Worm (Caenorhabditis elegans) whole organism, young adult: ENCODE results near the gene B0348.1.
A peak's percentile ranks its signal among the peaks of the same experiment; 100 is the strongest.

Experiments
- B0019.2 ChIP-seq: fragments of 200-800 bp; sonication (Bioruptor generic); conservative IDR thresholded peaks from 2 replicates; pipeline ENCODE4 v1.3.6; 2022; ENCODE audit warnings: missing genetic modification reagents, missing genetic modification characterization, missing compliant biosample characterization
- B0035.1 ChIP-seq: sonication (generic microtip); optimal IDR thresholded peaks from 2 replicates; lab custom pipeline; 2016; ENCODE audit warnings: missing genetic modification characterization, mild to moderate bottlenecking, missing compliant biosample characterization, missing genotype, missing genetic modification reagents
- B0336.3 ChIP-seq: fragments of 200-800 bp; sonication (Bioruptor generic); IDR thresholded peaks from 2 replicates; pipeline ENCODE4 v1.3.6; 2022; ENCODE audit warnings: missing genetic modification characterization, missing compliant biosample characterization
- C17E4.6 ChIP-seq: fragments of 200-800 bp; sonication (Bioruptor generic); IDR thresholded peaks from 2 replicates; pipeline ENCODE4 v1.3.6; 2022; ENCODE audit warnings: missing genetic modification reagents, missing genetic modification characterization, missing compliant biosample characterization
- F10E7.11 ChIP-seq: sonication (generic microtip); optimal IDR thresholded peaks from 2 replicates; lab custom pipeline; 2017; ENCODE audit warnings: mild to moderate bottlenecking, missing genetic modification characterization, moderate library complexity, missing compliant biosample characterization
- F37B4.10 ChIP-seq: fragments of 200-800 bp; sonication (Bioruptor generic); IDR thresholded peaks from 2 replicates; pipeline ENCODE4 v1.3.6; 2022; ENCODE audit warnings: missing genetic modification characterization, missing compliant biosample characterization
- F55B11.4 ChIP-seq: sonication (generic microtip); optimal IDR thresholded peaks from 2 replicates; lab custom pipeline; 2016; ENCODE audit warnings: missing compliant biosample characterization, missing genetic modification characterization, borderline replicate concordance; ENCODE audit not compliant: insufficient read depth
- F57A8.1 ChIP-seq: fragments of 200-800 bp; sonication (Bioruptor generic); optimal IDR thresholded peaks from 2 replicates; lab custom pipeline; 2018; ENCODE audit warnings: mild to moderate bottlenecking, missing genetic modification characterization, moderate library complexity, missing compliant biosample characterization
- F57C9.4 ChIP-seq: sonication (generic microtip); optimal IDR thresholded peaks from 2 replicates; lab custom pipeline; 2017; ENCODE audit warnings: mild to moderate bottlenecking, missing genetic modification characterization, missing compliant biosample characterization
- K11D2.4 ChIP-seq: fragments of 200-800 bp; sonication (Bioruptor generic); IDR thresholded peaks from 2 replicates; pipeline ENCODE4 v1.3.6; 2022; ENCODE audit warnings: missing genetic modification reagents, missing genetic modification characterization, missing compliant biosample characterization
- atf-7 ChIP-seq: sonication (generic microtip); optimal IDR thresholded peaks from 2 replicates; lab custom pipeline; 2017; ENCODE audit warnings: mild to moderate bottlenecking, missing genetic modification characterization, missing compliant biosample characterization
- attf-3 ChIP-seq: fragments of 200-800 bp; sonication (Bioruptor generic); conservative IDR thresholded peaks from 2 replicates; pipeline ENCODE4 v1.3.6; 2022; ENCODE audit warnings: missing genetic modification reagents, missing genetic modification characterization, missing compliant biosample characterization
- bed-1 ChIP-seq: fragments of 200-800 bp; sonication (Bioruptor generic); IDR thresholded peaks from 2 replicates; pipeline ENCODE4 v1.3.6; 2022; ENCODE audit warnings: missing genetic modification reagents, missing genetic modification characterization, missing compliant biosample characterization
- cebp-1 ChIP-seq, 2 experiments: fragments of 200-800 bp in 1 of 2; sonication (Bioruptor generic) in 1 of 2; sonication (generic microtip) in 1 of 2; IDR thresholded peaks in 1 of 2; optimal IDR thresholded peaks in 1 of 2; 2 replicates each; pipeline versions ENCODE4 v1.3.6 to Lab custom; 2017 to 2022; ENCODE audit warnings: missing compliant biosample characterization in 2 of 2, missing genetic modification characterization in 2 of 2, mild to moderate bottlenecking in 1 of 2, missing genetic modification reagents in 1 of 2, moderate library complexity in 1 of 2
- ceh-100 ChIP-seq: fragments of 200-800 bp; sonication (Bioruptor generic); IDR thresholded peaks from 2 replicates; pipeline ENCODE4 v1.3.6; 2022; ENCODE audit warnings: missing genetic modification reagents, missing genetic modification characterization, missing compliant biosample characterization
- ceh-79 ChIP-seq: sonication (generic microtip); optimal IDR thresholded peaks from 2 replicates; lab custom pipeline; 2017; ENCODE audit warnings: mild to moderate bottlenecking, missing genetic modification characterization, missing compliant biosample characterization
- ceh-91 ChIP-seq: fragments of 200-800 bp; sonication (Bioruptor generic); IDR thresholded peaks from 2 replicates; pipeline ENCODE4 v1.3.6; 2022; ENCODE audit warnings: missing genetic modification reagents, missing genetic modification characterization, missing compliant biosample characterization
- dpff-1 ChIP-seq: sonication (generic microtip); optimal IDR thresholded peaks from 2 replicates; lab custom pipeline; 2017; ENCODE audit warnings: mild to moderate bottlenecking, missing genetic modification characterization, missing compliant biosample characterization
- dpl-1 ChIP-seq: fragments of 150-350 bp; optimal IDR thresholded peaks from 2 replicates; lab custom pipeline; 2014; ENCODE audit warnings: missing biosample characterization, missing genetic modification reagents, missing genetic modification characterization
- efl-1 ChIP-seq: fragments of 150-350 bp; optimal IDR thresholded peaks from 2 replicates; lab custom pipeline; 2014; ENCODE audit warnings: missing biosample characterization, missing genetic modification reagents, missing genetic modification characterization
- egl-18 ChIP-seq: fragments of 200-800 bp; sonication (Bioruptor generic); IDR thresholded peaks from 2 replicates; pipeline ENCODE4 v1.3.6; 2022; ENCODE audit warnings: missing genetic modification reagents, missing genetic modification characterization, missing compliant biosample characterization
- ekl-4 ChIP-seq: fragments of 200-800 bp; sonication (Bioruptor generic); IDR thresholded peaks from 2 replicates; pipeline ENCODE4 v1.3.6; 2022; ENCODE audit warnings: missing genetic modification reagents, missing genetic modification characterization, missing compliant biosample characterization
- fkh-3 ChIP-seq: sonication (generic microtip); optimal IDR thresholded peaks from 2 replicates; lab custom pipeline; 2016; ENCODE audit warnings: mild to moderate bottlenecking, missing genetic modification characterization, missing compliant biosample characterization
- hlh-26 ChIP-seq: fragments of 200-800 bp; sonication (Bioruptor generic); conservative IDR thresholded peaks from 2 replicates; pipeline ENCODE4 v1.3.6; 2022; ENCODE audit warnings: missing genetic modification reagents, missing genetic modification characterization, missing compliant biosample characterization
- let-526 ChIP-seq: fragments of 200-800 bp; sonication (Bioruptor generic); IDR thresholded peaks from 2 replicates; pipeline ENCODE4 v1.3.6; 2022; ENCODE audit warnings: missing genetic modification reagents, missing genetic modification characterization, missing compliant biosample characterization
- lin-40 ChIP-seq: sonication (generic microtip); optimal IDR thresholded peaks from 2 replicates; lab custom pipeline; 2016; ENCODE audit warnings: missing genetic modification characterization, mild to moderate bottlenecking, missing compliant biosample characterization, missing genotype, missing genetic modification reagents
- lin-54 ChIP-seq: fragments of 200-800 bp; sonication (Bioruptor generic); optimal IDR thresholded peaks from 2 replicates; lab custom pipeline; 2018; ENCODE audit warnings: mild to moderate bottlenecking, missing genetic modification characterization, missing compliant biosample characterization
- lir-1 ChIP-seq: fragments of 200-800 bp; sonication (Bioruptor generic); conservative IDR thresholded peaks from 2 replicates; pipeline ENCODE4 v1.3.6; 2022; ENCODE audit warnings: missing genetic modification reagents, missing genetic modification characterization, missing compliant biosample characterization
- lsl-1 ChIP-seq: fragments of 200-800 bp; sonication (Bioruptor generic); optimal IDR thresholded peaks from 2 replicates; lab custom pipeline; 2018; ENCODE audit warnings: mild to moderate bottlenecking, missing genetic modification characterization, moderate library complexity, missing compliant biosample characterization
- madf-3 ChIP-seq: fragments of 200-800 bp; sonication (Bioruptor generic); IDR thresholded peaks from 2 replicates; pipeline ENCODE4 v1.3.6; 2022; ENCODE audit warnings: missing genetic modification reagents, missing genetic modification characterization, missing compliant biosample characterization
- mel-28 ChIP-seq: sonication (generic microtip); optimal IDR thresholded peaks from 2 replicates; lab custom pipeline; 2016; ENCODE audit warnings: borderline replicate concordance, mild to moderate bottlenecking, missing genetic modification characterization, missing compliant biosample characterization
- nfya-1 ChIP-seq: sonication (generic microtip); optimal IDR thresholded peaks from 2 replicates; lab custom pipeline; 2017; ENCODE audit warnings: antibody characterized with exemption, missing compliant biosample characterization, missing genetic modification characterization, borderline replicate concordance; ENCODE audit not compliant: insufficient read depth
- nhr-120 ChIP-seq: fragments of 200-800 bp; sonication (Bioruptor generic); IDR thresholded peaks from 2 replicates; pipeline ENCODE4 v1.3.6; 2022; ENCODE audit warnings: missing genetic modification characterization, missing compliant biosample characterization
- rec-8 ChIP-seq, 2 experiments: sonication (generic microtip); optimal IDR thresholded peaks; 2 replicates each; lab custom pipeline; 2016; ENCODE audit warnings: mild to moderate bottlenecking in 2 of 2, missing genetic modification characterization in 2 of 2, missing genetic modification reagents in 2 of 2, missing genotype in 2 of 2, missing biosample characterization in 1 of 2, missing compliant biosample characterization in 1 of 2, moderate library complexity in 1 of 2
- snpc-1.1 ChIP-seq: sonication (generic microtip); optimal IDR thresholded peaks from 2 replicates; lab custom pipeline; 2017; ENCODE audit warnings: missing genetic modification characterization, mild to moderate bottlenecking, missing compliant biosample characterization, antibody characterized with exemption, moderate library complexity, missing genotype, missing genetic modification reagents; ENCODE audit not compliant: insufficient read depth
- snpc-3.4 ChIP-seq: sonication (generic microtip); optimal IDR thresholded peaks from 2 replicates; lab custom pipeline; 2017; ENCODE audit warnings: missing genetic modification characterization, mild to moderate bottlenecking, missing compliant biosample characterization, antibody characterized with exemption, moderate library complexity, missing genotype, missing genetic modification reagents
- snpc-4 ChIP-seq, 5 experiments: fragments of 150-350 bp in 1 of 5; sonication (generic microtip) in 4 of 5; optimal IDR thresholded peaks; 2 replicates each; lab custom pipeline; 2014 to 2018; ENCODE audit warnings: missing genetic modification characterization in 5 of 5, missing biosample characterization in 3 of 5, antibody characterized with exemption in 2 of 5, mild to moderate bottlenecking in 2 of 5, missing compliant biosample characterization in 2 of 5, missing genotype in 2 of 5, moderate library complexity in 2 of 5, missing genetic modification reagents in 1 of 5
- tbp1 ChIP-seq: fragments of 200-800 bp; sonication (Bioruptor generic); optimal IDR thresholded peaks from 2 replicates; lab custom pipeline; 2018; ENCODE audit warnings: mild to moderate bottlenecking, missing genetic modification characterization, missing compliant biosample characterization
- tbx-9 ChIP-seq: sonication (generic microtip); optimal IDR thresholded peaks from 2 replicates; lab custom pipeline; 2016; ENCODE audit warnings: borderline replicate concordance, missing genetic modification characterization, inconsistent platforms, missing compliant biosample characterization
- tlf-1 ChIP-seq: fragments of 200-800 bp; sonication (Bioruptor generic); optimal IDR thresholded peaks from 2 replicates; lab custom pipeline; 2018; ENCODE audit warnings: mild to moderate bottlenecking, missing genetic modification characterization, missing compliant biosample characterization
- unc-130 ChIP-seq: sonication (generic microtip); optimal IDR thresholded peaks from 2 replicates; lab custom pipeline; 2016; ENCODE audit warnings: missing genetic modification reagents, missing genetic modification characterization, missing compliant biosample characterization
- unc-62 ChIP-seq: fragments of 150-350 bp; optimal IDR thresholded peaks from 2 replicates; lab custom pipeline; 2014; ENCODE audit warnings: missing biosample characterization, missing genetic modification reagents, missing genetic modification characterization
- xnd-1 ChIP-seq: sonication (generic microtip); optimal IDR thresholded peaks from 2 replicates; lab custom pipeline; 2016; ENCODE audit warnings: missing genotype, missing genetic modification reagents, missing genetic modification characterization, missing compliant biosample characterization
- ztf-22 ChIP-seq: fragments of 200-800 bp; sonication (Bioruptor generic); optimal IDR thresholded peaks from 2 replicates; lab custom pipeline; 2018; ENCODE audit warnings: mild to moderate bottlenecking, missing genetic modification characterization, moderate library complexity, missing compliant biosample characterization
- ztf-26 ChIP-seq: sonication (generic microtip); optimal IDR thresholded peaks from 2 replicates; lab custom pipeline; 2017; ENCODE audit warnings: missing genetic modification characterization, missing compliant biosample characterization
- ztf-28 ChIP-seq: fragments of 200-800 bp; sonication (Bioruptor generic); IDR thresholded peaks from 2 replicates; pipeline ENCODE4 v1.3.6; 2022; ENCODE audit warnings: missing genetic modification reagents, missing genetic modification characterization, missing compliant biosample characterization

B0348.1 gene

ce11 chrV:53286-53685 is 4.6 kb downstream of the B0348.1 start (continued):
- TF ChIP-seq F55B11.4 (tag; lab: Kevin White, UChicago) (no peak), B0336.3 (GFP tag; lab: Robert Waterston, UW) (no peak), cebp-1 (GFP tag; IDR thresholded peaks at IDR 0.05; lab: Robert Waterston, UW) (no peak), cebp-1 (tag; optimal IDR thresholded peaks at IDR 0.05; lab: Kevin White, UChicago) (no peak), tbp1 (peak; percentile 98), ztf-22 (no peak), ceh-91 (no peak), ekl-4 (GFP tag; lab: Robert Waterston, UW) (no peak), attf-3 (no peak; the same call in 1 of the 2 replicates), mel-28 (tag; lab: Kevin White, UChicago) (no peak), K11D2.4 (GFP tag; lab: Robert Waterston, UW) (no peak), bed-1 (GFP tag; lab: Robert Waterston, UW) (no peak), ceh-79 (tag; lab: Kevin White, UChicago) (no peak), B0035.1 (tag; lab: Kevin White, UChicago) (no peak), tlf-1 (GFP tag; lab: Kevin White, UChicago) (peak; percentile 22), lin-54 (GFP tag; lab: Kevin White, UChicago) (peak; percentile 59), lin-40 (tag; lab: Kevin White, UChicago) (no peak), F37B4.10 (no peak), lsl-1 (GFP tag; lab: Kevin White, UChicago) (peak; percentile 23), F10E7.11 (tag; lab: Kevin White, UChicago) (peak; percentile 24), lir-1 (GFP tag; lab: Robert Waterston, UW) (0 out of 2 replicates have a peak, but pooled peaks have one; percentile 11), dpff-1 (tag; lab: Kevin White, UChicago) (no peak), snpc-3.4 (tag; lab: Kevin White, UChicago) (peak; percentile 78), unc-130 (GFP tag; lab: Kevin White, UChicago) (peak; percentile 41), egl-18 (GFP tag; lab: Robert Waterston, UW) (no peak), efl-1 (peak; percentile 14), madf-3 (GFP tag; lab: Robert Waterston, UW) (no peak), nhr-120 (GFP tag; lab: Robert Waterston, UW) (0 out of 2 replicates have a peak, but pooled peaks have one; percentile 24), tbx-9 (no peak), B0019.2 (GFP tag; lab: Robert Waterston, UW) (no peak), C17E4.6 (GFP tag; lab: Robert Waterston, UW) (0 out of 2 replicates have a peak, but pooled peaks have one; percentile 40), snpc-1.1 (tag; lab: Kevin White, UChicago) (peak; percentile 79), rec-8 (tag; optimal IDR thresholded peaks at IDR 0.05; lab: Kevin White, UChicago) (peak; percentile 44 to 58), hlh-26 (no peak), atf-7 (tag; lab: Kevin White, UChicago) (no peak), xnd-1 (no peak), unc-62 (GFP tag; lab: Kevin White, UChicago) (no peak), F57A8.1 (GFP tag; lab: Kevin White, UChicago) (peak; percentile 64), let-526 (GFP tag; lab: Robert Waterston, UW) (peak; percentile 67; the same call in 1 of the 2 replicates), dpl-1 (GFP tag; lab: Kevin White, UChicago) (no peak), fkh-3 (tag; lab: Kevin White, UChicago) (peak; percentile 79), ceh-100 (no peak), ztf-28 (GFP tag; lab: Robert Waterston, UW) (no peak), F57C9.4 (tag; lab: Kevin White, UChicago) (no peak), nfya-1 (tag; lab: Kevin White, UChicago) (no peak), ztf-26 (peak; percentile 33), snpc-4 (GFP tag; optimal IDR thresholded peaks at IDR 0.05; lab: Kevin White, UChicago) (peak; percentile 58), snpc-4 (tag; optimal IDR thresholded peaks at IDR 0.05; lab: Kevin White, UChicago) (peak in 2 of 4 experiments; percentile 38 to 80)
